Worm (Caenorhabditis elegans): ENCODE data around the gene nspb-3.

The nspb-3 gene

ce11 chrIV:6547397-6547796 is 47.4 kb downstream of the nspb-3 start:
- no peak for TF ChIP-seq daf-12 (tag; optimal IDR thresholded peaks at IDR 0.05)
- TF ChIP-seq fkh-10 (GFP tag; optimal IDR thresholded peaks at IDR 0.05), result peak; percentile 25

Data from whole organism, L4 larva.